Worm (Caenorhabditis elegans): Measurements from ENCODE around the gene tmem-135.

tmem-135 gene

DNA sequence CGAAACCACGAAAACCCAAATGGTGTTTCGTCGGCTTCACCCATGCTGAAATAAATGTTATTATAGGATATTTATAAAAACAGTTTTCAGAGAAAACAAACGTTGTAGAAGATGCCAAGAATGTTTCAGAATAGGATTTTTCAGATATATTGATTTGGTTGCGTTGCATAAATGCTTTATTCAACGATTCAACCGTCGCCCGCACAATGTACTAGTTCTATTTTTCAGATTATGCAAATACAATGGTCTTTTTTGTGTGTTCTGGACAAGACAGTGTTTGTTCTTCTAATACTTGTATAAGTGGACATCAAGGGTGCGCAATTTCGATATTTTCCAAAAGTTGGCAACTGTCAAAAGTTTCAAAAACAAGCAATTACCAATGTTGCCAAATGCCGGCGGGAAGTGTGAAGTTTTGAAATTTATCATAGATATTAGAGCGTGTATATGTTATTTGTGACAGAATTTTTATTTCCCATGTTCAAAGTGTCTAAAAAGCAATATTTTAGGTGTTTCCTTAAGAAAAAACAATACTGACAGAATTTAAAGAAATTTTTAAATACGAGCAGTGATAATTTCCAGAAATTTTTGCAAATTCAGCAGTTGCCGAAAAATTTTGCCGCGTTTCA is 17.8 kb downstream of the tmem-135 start, which contains the start of gene K02G10.5:
K02G10.5 (minus strand) TSS at position 51 of the 626 bp plus-strand sequence.
- TF ChIP-seq him-1 (tag; optimal IDR thresholded peaks at IDR 0.05) (no peak), W03F9.2 (tag; optimal IDR thresholded peaks at IDR 0.05) (no peak), dao-5 (tag; optimal IDR thresholded peaks at IDR 0.05) (no peak)

ce11 chrX:4694611-4695370 is 21.3 kb downstream of the tmem-135 start:
- TF ChIP-seq him-1 (tag; optimal IDR thresholded peaks at IDR 0.05): no peak
- no peak for TF ChIP-seq W03F9.2 (tag; optimal IDR thresholded peaks at IDR 0.05)

DNA sequence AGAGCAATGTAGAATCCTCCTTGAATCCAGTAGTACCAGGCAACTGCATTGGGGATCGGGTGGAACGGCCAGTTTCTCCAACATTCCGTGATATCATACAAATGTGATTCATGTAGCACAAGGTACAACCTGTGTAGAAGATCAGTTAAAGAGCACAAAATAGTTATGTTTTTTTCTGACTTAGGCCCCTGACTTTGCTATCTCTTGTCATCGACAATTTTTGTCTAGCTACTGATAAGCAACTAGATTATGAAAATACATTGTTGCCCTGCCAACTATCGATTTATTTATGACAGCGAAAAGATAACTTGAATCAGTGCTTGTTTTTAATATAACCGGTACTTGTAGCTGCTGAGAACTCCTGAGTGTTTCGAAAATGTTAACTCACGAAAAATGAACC is 24.8 kb downstream of the tmem-135 start:
- TF ChIP-seq W03F9.2 (tag; optimal IDR thresholded peaks at IDR 0.05) (no peak), dao-5 (tag; optimal IDR thresholded peaks at IDR 0.05) (no peak), him-1 (tag; optimal IDR thresholded peaks at IDR 0.05) (no peak)

- no peak for TF ChIP-seq him-1 (tag; optimal IDR thresholded peaks at IDR 0.05)
- no peak for TF ChIP-seq W03F9.2 (tag; optimal IDR thresholded peaks at IDR 0.05)
- no peak for TF ChIP-seq dao-5 (tag; optimal IDR thresholded peaks at IDR 0.05)
Measured at ce11 chrX:4699411-4700050, 26.0 kb downstream of the tmem-135 start, which contains the start of gene hyl-2. TSS of gene hyl-2 (minus strand) at chrX:4699461.

DNA sequence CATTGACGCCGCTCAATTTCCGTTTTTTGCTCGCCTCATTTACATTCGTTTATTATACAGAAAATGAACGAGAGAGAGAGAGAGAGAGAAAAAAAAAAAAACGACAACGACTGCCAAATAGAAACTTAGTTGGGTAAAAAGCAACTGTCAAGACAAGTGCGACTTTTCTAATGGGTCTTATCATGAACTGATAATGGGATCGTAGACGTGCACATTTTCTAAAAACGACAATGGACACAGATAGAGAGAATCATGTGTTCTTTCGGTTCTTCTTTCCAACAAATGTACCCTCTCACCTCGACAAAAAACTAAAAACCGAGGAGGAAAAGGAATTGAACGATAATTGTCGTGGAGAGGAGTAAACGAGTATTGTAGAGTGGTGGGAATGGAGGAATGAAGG is 26.6 kb downstream of the tmem-135 start:
- TF ChIP-seq him-1 (tag; optimal IDR thresholded peaks at IDR 0.05): no peak
- TF ChIP-seq dao-5 (tag; optimal IDR thresholded peaks at IDR 0.05): no peak
- no peak for TF ChIP-seq W03F9.2 (tag; optimal IDR thresholded peaks at IDR 0.05)

ce11 chrX:4704877-4705276 is 31.4 kb downstream of the tmem-135 start, which contains the start of gene aqp-8:
TSS of gene aqp-8 (minus strand) at chrX:4704977.
- TF ChIP-seq W03F9.2 (tag; optimal IDR thresholded peaks at IDR 0.05) (no peak), him-1 (tag; optimal IDR thresholded peaks at IDR 0.05) (no peak), dao-5 (tag; optimal IDR thresholded peaks at IDR 0.05) (no peak)

DNA sequence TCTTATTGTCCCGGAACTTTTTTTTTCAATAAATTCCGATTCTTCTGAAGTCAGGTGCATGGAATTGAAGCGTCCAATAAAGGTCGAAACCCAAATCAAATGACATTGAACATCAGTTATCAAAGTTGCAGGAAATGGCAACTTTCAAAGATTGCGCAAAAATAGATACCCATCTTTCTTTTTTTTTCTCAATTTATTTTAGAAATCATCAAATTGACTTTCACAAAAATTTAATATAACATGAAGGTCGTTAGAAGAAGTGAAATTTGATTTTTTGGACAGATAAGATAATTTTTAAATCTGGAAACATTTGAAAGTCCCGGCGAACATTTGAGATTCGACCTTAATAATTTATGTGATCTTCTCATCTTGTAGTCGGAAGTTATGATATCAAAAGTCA is 32.2 kb downstream of the tmem-135 start:
- TF ChIP-seq dao-5 (tag; optimal IDR thresholded peaks at IDR 0.05) (no peak), W03F9.2 (tag; optimal IDR thresholded peaks at IDR 0.05) (no peak), him-1 (tag; optimal IDR thresholded peaks at IDR 0.05) (no peak)

DNA sequence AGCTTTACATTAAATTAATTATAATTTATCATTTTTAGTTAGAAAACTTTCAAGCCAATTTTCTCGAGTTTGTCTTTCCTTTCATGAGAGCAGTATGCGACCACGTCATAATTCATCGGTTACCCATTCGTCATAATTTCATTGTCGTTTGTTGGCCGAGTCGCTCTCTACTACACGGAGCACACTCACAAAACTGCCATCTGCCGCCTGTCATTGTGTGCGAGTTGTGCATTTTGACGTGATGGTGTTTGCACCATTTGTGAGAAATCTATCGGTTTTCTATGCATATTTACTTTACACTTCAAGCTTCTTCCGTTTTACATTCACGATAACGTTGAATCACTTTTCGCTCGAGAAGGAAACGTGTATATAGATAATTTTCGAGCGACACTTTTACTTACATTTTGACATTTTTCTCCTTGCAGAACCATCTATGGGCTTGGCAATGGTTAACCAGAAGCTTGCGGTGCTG is 33.3 kb downstream of the tmem-135 start, which contains the start of gene dhhc-10:
dhhc-10 (plus strand) TSS at position 422 of the 472 bp plus-strand sequence.
- peak; percentile 11 for TF ChIP-seq W03F9.2 (tag; optimal IDR thresholded peaks at IDR 0.05)
- no peak for TF ChIP-seq him-1 (tag; optimal IDR thresholded peaks at IDR 0.05)
- no peak for TF ChIP-seq dao-5 (tag; optimal IDR thresholded peaks at IDR 0.05)

DNA sequence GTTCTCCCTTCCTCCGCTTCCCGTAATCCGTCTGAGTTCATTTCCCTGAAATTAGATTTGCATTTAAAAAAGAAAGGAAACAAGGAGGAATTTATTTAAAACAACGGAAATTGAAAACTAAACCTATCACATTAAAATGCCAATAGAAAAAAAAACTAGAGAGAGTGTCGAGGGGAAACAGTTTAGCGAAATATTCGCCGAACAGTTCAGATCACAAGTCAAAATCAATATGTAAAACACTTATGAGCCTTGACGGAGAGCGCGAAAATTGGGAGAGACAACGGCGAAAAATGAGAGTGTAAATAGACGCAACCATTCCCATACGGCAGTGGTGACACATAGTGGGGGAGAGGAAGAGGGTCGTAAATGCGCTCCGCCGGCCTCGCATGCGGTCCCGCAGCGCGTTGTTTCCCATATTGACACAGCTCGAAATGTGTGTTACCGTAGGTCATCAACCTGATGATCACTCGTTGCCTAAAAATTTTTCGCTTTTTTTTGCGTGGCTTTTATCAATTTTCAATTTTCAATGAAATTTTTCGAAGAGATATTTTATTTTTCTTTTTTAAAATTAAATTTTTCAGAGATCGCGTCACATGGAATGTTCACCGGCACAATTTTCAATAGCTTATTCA is 38.3 kb downstream of the tmem-135 start, which contains the start of the genes dnj-14 and glit-1:
dnj-14 (minus strand) TSS at position 51 of the 632 bp plus-strand sequence.
glit-1 (plus strand) TSS at position 582 of the 632 bp plus-strand sequence.
- TF ChIP-seq dao-5 (tag; optimal IDR thresholded peaks at IDR 0.05) (peak; percentile 19), him-1 (tag; optimal IDR thresholded peaks at IDR 0.05) (peak; percentile 74), W03F9.2 (tag; optimal IDR thresholded peaks at IDR 0.05) (peak; percentile 73)

DNA sequence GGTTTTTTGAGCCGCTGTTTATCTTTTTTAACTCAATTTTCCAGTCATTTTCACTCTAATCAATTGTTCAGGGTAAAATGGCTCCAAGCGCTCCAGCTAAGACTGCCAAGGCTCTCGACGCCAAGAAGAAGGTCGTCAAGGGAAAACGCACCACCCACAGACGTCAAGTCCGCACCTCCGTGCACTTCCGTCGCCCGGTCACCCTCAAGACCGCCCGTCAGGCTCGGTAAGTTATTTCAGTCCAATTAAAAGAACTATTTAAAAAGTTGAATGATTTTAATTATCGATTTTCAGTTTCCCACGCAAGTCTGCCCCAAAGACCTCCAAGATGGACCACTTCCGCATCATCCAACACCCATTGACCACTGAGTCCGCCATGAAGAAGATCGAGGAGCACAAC is 41.6 kb downstream of the tmem-135 start, which contains the start of gene rpl-25.1:
rpl-25.1 (plus strand) TSS at position 72 of the 400 bp plus-strand sequence.
- TF ChIP-seq W03F9.2 (tag; optimal IDR thresholded peaks at IDR 0.05) (no peak), him-1 (tag; optimal IDR thresholded peaks at IDR 0.05) (no peak), dao-5 (tag; optimal IDR thresholded peaks at IDR 0.05) (no peak)

DNA sequence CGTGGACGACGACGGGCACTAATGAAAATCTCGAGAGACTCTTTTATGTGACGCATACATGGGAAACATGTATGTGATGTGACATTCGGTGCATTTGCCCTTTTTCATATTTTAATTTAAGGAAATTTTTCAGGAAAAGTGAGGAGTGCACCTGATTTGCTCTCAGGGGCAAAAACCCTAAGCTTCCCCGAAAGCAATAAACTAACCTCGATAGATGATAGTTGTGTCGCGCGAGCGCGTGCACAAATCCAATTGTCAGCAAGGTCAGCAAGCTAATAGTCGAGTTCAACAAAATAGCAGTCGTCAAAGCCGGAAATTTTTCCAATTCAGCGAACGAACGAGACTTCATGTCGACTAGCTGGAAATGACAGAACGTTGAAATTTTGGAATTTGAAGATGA is 44.6 kb downstream of the tmem-135 start:
- TF ChIP-seq him-1 (tag; optimal IDR thresholded peaks at IDR 0.05) (no peak), dao-5 (tag; optimal IDR thresholded peaks at IDR 0.05) (no peak), W03F9.2 (tag; optimal IDR thresholded peaks at IDR 0.05) (no peak)

ce11 chrX:4720603-4721529 is 47.4 kb downstream of the tmem-135 start, which contains the start of gene F55D10.4:
TSS of gene F55D10.4 (minus strand) at chrX:4720653.
- TF ChIP-seq him-1 (tag; optimal IDR thresholded peaks at IDR 0.05): peak; percentile 49
- no peak for TF ChIP-seq W03F9.2 (tag; optimal IDR thresholded peaks at IDR 0.05)
